Fruit fly (Drosophila melanogaster): ENCODE measurements around the gene CG4151.

Gene CG4151

dm6 chrX:5515151-5515550, 13.9 kb downstream of the CG4151 start:
- TF ChIP-seq Hr38 (GFP tag; optimal IDR thresholded peaks at IDR 0.05) = no peak
- no peak for TF ChIP-seq Hr4 (GFP tag; optimal IDR thresholded peaks at IDR 0.05)
- no peak for TF ChIP-seq acj6 (GFP tag; optimal IDR thresholded peaks at IDR 0.05)
- TF ChIP-seq CG7368 (GFP tag; optimal IDR thresholded peaks at IDR 0.05) = no peak
- no peak for TF ChIP-seq CG10669 (GFP tag; optimal IDR thresholded peaks at IDR 0.05)
- no peak for TF ChIP-seq Gug (GFP tag; IDR thresholded peaks at IDR 0.05)
- no peak for TF ChIP-seq pdm3 (GFP tag; optimal IDR thresholded peaks at IDR 0.05)
- no peak for TF ChIP-seq CG6276 (GFP tag; optimal IDR thresholded peaks at IDR 0.05)
- TF ChIP-seq salr (GFP tag; optimal IDR thresholded peaks at IDR 0.05) = no peak
- no peak for TF ChIP-seq svp (GFP tag)
- TF ChIP-seq cyc (GFP tag; optimal IDR thresholded peaks at IDR 0.05) = no peak
- no peak for TF ChIP-seq Eip75B (GFP tag; optimal IDR thresholded peaks at IDR 0.05)
- TF ChIP-seq CG6163 (GFP tag; IDR thresholded peaks at IDR 0.05) = no peak
- TF ChIP-seq CG3032 (tag; optimal IDR thresholded peaks at IDR 0.05) = no peak
- TF ChIP-seq Met (GFP tag; optimal IDR thresholded peaks at IDR 0.05) = no peak
- no peak for TF ChIP-seq ss (GFP tag; optimal IDR thresholded peaks at IDR 0.05)

dm6 chrX:5515903-5516658, 14.8 kb downstream of the CG4151 start, which contains the start of gene CG12730:
Gene CG12730, plus strand, starts transcription at chrX:5516608.
- TF ChIP-seq CG11902 (GFP tag; optimal IDR thresholded peaks at IDR 0.05) = no peak
- peak; percentile 1 for TF ChIP-seq CG32006 (GFP tag; optimal IDR thresholded peaks at IDR 0.05)
- peak; percentile 53; the same call in 2 of the 3 replicates for TF ChIP-seq eg (GFP tag; IDR thresholded peaks at IDR 0.05)
- TF ChIP-seq Hr4 (GFP tag; optimal IDR thresholded peaks at IDR 0.05) = peak; percentile 38
- peak; percentile 32; the same call in 2 of the 3 replicates for TF ChIP-seq CG8119 (GFP tag; IDR thresholded peaks at IDR 0.05)
- TF ChIP-seq acj6 (GFP tag; optimal IDR thresholded peaks at IDR 0.05) = no peak
- TF ChIP-seq CG15336 (GFP tag; IDR thresholded peaks at IDR 0.05) = peak; percentile 40; the same call in 1 of the 2 replicates
- TF ChIP-seq lz (GFP tag; optimal IDR thresholded peaks at IDR 0.05) = peak; percentile 0

DNA sequence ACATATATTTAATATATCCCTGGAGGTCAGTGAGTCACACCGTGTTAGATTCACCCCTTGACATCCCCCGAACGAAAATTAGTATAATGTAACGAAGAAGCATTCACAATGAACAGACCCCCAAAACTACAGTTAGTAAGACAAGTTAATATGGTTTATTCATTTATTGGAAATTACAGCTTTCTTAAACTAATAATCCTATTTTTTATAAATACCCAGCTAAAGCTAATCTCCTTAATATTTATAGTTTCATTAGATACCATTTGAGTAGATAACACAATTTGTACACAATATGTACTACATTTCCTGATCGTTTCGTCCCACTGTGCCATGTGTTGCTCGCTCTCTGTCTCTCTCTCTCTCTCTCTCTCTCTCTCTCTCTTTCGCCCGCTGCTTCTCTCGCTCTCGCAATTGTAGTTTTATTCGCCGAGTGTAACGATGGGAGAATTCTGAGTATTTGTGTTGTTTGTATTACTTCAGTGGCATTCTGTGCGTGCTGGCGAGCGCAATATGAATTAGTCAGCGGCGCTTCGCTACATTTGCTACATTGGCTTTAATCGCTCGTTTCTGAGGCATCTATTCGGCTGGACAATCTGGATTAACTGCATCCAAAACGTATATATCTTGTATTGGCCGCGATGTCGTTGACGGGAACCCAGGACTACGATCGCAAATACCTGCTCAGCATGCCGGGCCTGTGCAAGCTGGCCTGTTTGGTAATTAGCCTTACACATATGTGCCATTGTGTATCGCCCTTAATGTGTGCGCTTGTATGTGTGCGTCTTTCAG, 15.7 kb downstream of the CG4151 start:
- TF ChIP-seq lz (GFP tag; optimal IDR thresholded peaks at IDR 0.05) (peak; percentile 18), CG9139 (GFP tag; optimal IDR thresholded peaks at IDR 0.05) (peak; percentile 32), fd85E (GFP tag; optimal IDR thresholded peaks at IDR 0.05) (peak; percentile 59), ss (GFP tag; optimal IDR thresholded peaks at IDR 0.05) (peak; percentile 31 to 45), dac (GFP tag; optimal IDR thresholded peaks at IDR 0.05) (no peak), spab (GFP tag; optimal IDR thresholded peaks at IDR 0.05) (no peak), CG6854 (GFP tag; optimal IDR thresholded peaks at IDR 0.05) (peak; percentile 56), CG16779 (tag; optimal IDR thresholded peaks at IDR 0.05) (no peak), acj6 (GFP tag; optimal IDR thresholded peaks at IDR 0.05) (peak; percentile 42), CG6808 (GFP tag; optimal IDR thresholded peaks at IDR 0.05) (no peak), CG32006 (GFP tag; optimal IDR thresholded peaks at IDR 0.05) (peak; percentile 61), pdm3 (GFP tag; optimal IDR thresholded peaks at IDR 0.05) (peak; percentile 42), CG3032 (tag; optimal IDR thresholded peaks at IDR 0.05) (no peak), CG31627 (GFP tag; optimal IDR thresholded peaks at IDR 0.05) (no peak), Hr4 (GFP tag; optimal IDR thresholded peaks at IDR 0.05) (peak; percentile 58), CG1621 (tag; optimal IDR thresholded peaks at IDR 0.05) (peak; percentile 50), CG8632 (GFP tag; optimal IDR thresholded peaks at IDR 0.05) (peak; percentile 32), OdsH (GFP tag; optimal IDR thresholded peaks at IDR 0.05) (peak; percentile 51), Sox14 (GFP tag; optimal IDR thresholded peaks at IDR 0.05) (peak; percentile 25), Gug (GFP tag; IDR thresholded peaks at IDR 0.05) (no peak), svp (GFP tag) (peak; percentile 83), vri (GFP tag; optimal IDR thresholded peaks at IDR 0.05) (peak; percentile 22), eg (GFP tag; IDR thresholded peaks at IDR 0.05) (peak; percentile 55; the same call in 2 of the 3 replicates), esn (GFP tag; optimal IDR thresholded peaks at IDR 0.05) (peak; percentile 49), net (GFP tag; optimal IDR thresholded peaks at IDR 0.05) (peak; percentile 43), Eip78C (GFP tag) (peak; percentile 85), Blimp-1 (GFP tag; optimal IDR thresholded peaks at IDR 0.05) (no peak), CG15336 (GFP tag; IDR thresholded peaks at IDR 0.05) (peak; percentile 37; the same call in 1 of the 2 replicates), CG11762 (GFP tag; optimal IDR thresholded peaks at IDR 0.05; ENCODE audit: insufficient read depth) (peak; percentile 28), CG8319 (GFP tag; optimal IDR thresholded peaks at IDR 0.05) (no peak), CG10631 (GFP tag; optimal IDR thresholded peaks at IDR 0.05) (peak; percentile 37), CG34406 (GFP tag; optimal IDR thresholded peaks at IDR 0.05) (peak; percentile 40), CG6163 (GFP tag; IDR thresholded peaks at IDR 0.05) (no peak), salr (GFP tag; optimal IDR thresholded peaks at IDR 0.05) (peak in 1 of 2 experiments; percentile 19)
